Worm (Caenorhabditis elegans) whole organism, L4/young adult: ENCODE measurements around the gene F42F12.14.

ENCODE experiments used
- W03F9.2 ChIP-seq: fragments of 150-350 bp; optimal IDR thresholded peaks from 2 replicates; lab custom pipeline; 2014; ENCODE audit warnings: missing biosample characterization, missing genetic modification characterization
- dao-5 ChIP-seq: sonication (generic microtip); optimal IDR thresholded peaks from 2 replicates; lab custom pipeline; 2016; ENCODE audit warnings: missing genotype, missing genetic modification characterization, moderate library complexity, missing compliant biosample characterization
- him-1 ChIP-seq: sonication (generic microtip); optimal IDR thresholded peaks from 2 replicates; lab custom pipeline; 2016; ENCODE audit warnings: missing genotype, missing genetic modification reagents, missing genetic modification characterization, missing compliant biosample characterization

- TF ChIP-seq dao-5 (no peak), W03F9.2 (tag; lab: Kevin White, UChicago) (no peak), him-1 (tag; lab: Kevin White, UChicago) (no peak)
Measured at ce11 chrX:12328676-12329075, 19.8 kb upstream of the F42F12.14 start, which contains the start of gene srd-45.
